Worm (Caenorhabditis elegans): Measurements from ENCODE around the gene ipla-7.

DNA sequence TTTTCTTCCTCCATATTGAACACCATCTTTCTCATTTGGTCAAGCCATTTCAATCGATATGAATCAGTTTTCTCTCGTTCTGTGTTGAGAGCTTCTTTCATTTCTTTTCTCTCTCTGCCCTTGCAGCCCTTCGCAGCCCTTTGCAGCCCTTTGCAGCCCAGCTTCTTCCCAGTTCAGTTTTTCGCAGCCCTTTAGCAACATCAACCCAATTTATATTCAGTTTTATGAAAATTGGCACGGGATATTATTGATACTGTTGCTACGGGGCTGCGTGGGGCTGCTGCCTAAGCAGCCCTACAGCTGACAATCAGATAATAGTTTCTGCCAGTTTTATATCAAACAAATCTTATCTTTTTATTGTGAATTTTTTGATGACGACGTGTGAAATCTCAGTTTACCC lies 25.7 kb downstream of the ipla-7 start, which contains the start of gene F44D12.10:
- TF ChIP-seq ceh-14 (tag; optimal IDR thresholded peaks at IDR 0.05) (no peak), hlh-15 (tag; optimal IDR thresholded peaks at IDR 0.05) (no peak), che-1 (tag; optimal IDR thresholded peaks at IDR 0.05) (no peak), K02D7.2 (tag; optimal IDR thresholded peaks at IDR 0.05) (no peak), ceh-30 (tag; optimal IDR thresholded peaks at IDR 0.05) (no peak), ama-1 (optimal IDR thresholded peaks at IDR 0.05) (no peak)

Data from whole organism, late embryonic.